Fruit fly (Drosophila melanogaster): ENCODE results near the gene Ibf1.

DNA sequence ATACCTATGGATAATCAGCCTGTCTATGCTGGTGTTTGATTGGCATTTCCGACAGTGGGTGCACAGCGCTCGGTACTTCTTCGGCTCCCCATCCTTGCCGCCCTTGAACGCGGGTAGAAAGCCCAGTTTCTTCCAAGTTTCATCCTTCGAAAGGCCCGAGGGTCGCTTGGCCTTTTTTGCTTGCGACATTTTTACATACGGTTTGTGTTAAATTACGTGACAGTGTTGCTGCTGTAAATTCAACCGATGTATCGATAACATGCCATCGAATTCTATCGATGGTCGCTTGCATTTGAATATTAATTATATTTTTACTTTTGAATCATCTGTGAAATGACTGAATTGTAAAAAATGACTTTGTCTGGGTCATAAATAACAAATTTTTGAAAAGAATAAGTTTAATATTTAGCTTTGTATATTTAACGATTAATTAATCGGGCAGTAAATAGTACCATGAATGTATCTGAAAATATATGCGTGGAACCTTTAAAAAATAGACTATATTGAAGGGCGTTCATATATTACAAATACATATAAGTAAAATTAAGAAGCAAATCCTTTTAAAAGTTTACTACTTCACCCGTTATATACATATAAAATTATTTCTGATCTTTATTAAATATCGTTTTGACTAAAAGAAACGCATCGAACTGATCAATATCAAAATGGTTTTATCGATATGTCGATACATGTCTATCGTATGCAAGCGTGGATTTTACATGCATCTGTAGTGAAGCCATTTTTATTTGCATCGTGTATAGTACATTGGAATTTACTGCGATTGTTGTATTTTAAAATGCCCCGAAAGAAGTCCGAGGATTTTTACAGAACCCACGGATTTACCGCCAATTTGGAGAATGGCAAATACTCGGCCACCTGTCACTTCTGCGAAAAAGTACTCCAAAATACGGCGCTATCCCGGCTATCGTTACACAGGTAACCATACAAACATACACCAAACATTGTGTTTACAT, at the start of gene Ibf1, which contains the start of gene Ibf2:
- TF ChIP-seq ey (GFP tag; optimal IDR thresholded peaks at IDR 0.05) (no peak), dsf (GFP tag; optimal IDR thresholded peaks at IDR 0.05; ENCODE audit: borderline replicate concordance) (no peak), Abd-B (GFP tag; optimal IDR thresholded peaks at IDR 0.05) (no peak), jim (GFP tag; optimal IDR thresholded peaks at IDR 0.05) (no peak), h (GFP tag; optimal IDR thresholded peaks at IDR 0.05) (no peak), Hr78 (GFP tag; optimal IDR thresholded peaks at IDR 0.05) (no peak), fru (GFP tag; optimal IDR thresholded peaks at IDR 0.05) (no peak), pan (optimal IDR thresholded peaks at IDR 0.05) (no peak), Dfd (GFP tag; optimal IDR thresholded peaks at IDR 0.05) (no peak), Jra (GFP tag; optimal IDR thresholded peaks at IDR 0.05) (no peak), HLH106 (tag; optimal IDR thresholded peaks at IDR 0.05) (no peak), brk (GFP tag; optimal IDR thresholded peaks at IDR 0.05) (no peak), Myc (optimal IDR thresholded peaks at IDR 0.05) (no peak)
